Fruit fly (Drosophila melanogaster) whole organism, embryonic: ENCODE data around the gene CG13670.

Experiments
- Ada2b ChIP-seq: fragments of 200-800 bp; sonication (Bioruptor generic); IDR thresholded peaks from 2 replicates; pipeline ENCODE4 v1.3.6; 2022; ENCODE audit warnings: missing biosample characterization, missing genetic modification characterization
- Atf6 ChIP-seq: fragments of 200-800 bp; sonication (Bioruptor generic); IDR thresholded peaks from 2 replicates; pipeline ENCODE4 v1.3.6; 2022; ENCODE audit warnings: missing biosample characterization, missing genetic modification characterization
- BEAF-32 ChIP-seq: fragments of 200-800 bp; sonication (Bioruptor generic); optimal IDR thresholded peaks from 3 replicates; lab custom pipeline; 2017; ENCODE audit warnings: missing biosample characterization, missing genetic modification characterization, mild to moderate bottlenecking, moderate library complexity, missing genetic modification reagents
- CG11247 ChIP-seq: fragments of 200-800 bp; sonication (Bioruptor generic); IDR thresholded peaks from 2 replicates; pipeline ENCODE4 v1.3.6; 2022; ENCODE audit warnings: missing biosample characterization, missing genetic modification characterization
- CG11456 ChIP-seq: fragments of 200-800 bp; sonication (Bioruptor generic); IDR thresholded peaks from 3 replicates; pipeline ENCODE4 v1.3.6; 2022; ENCODE audit warnings: missing biosample characterization, missing genetic modification characterization
- CG12659 ChIP-seq: fragments of 200-800 bp; sonication (Bioruptor generic); optimal IDR thresholded peaks from 3 replicates; lab custom pipeline; 2017; ENCODE audit warnings: mild to moderate bottlenecking, missing biosample characterization, missing genetic modification reagents, missing genetic modification characterization
- CG13424 ChIP-seq: fragments of 200-800 bp; sonication (Bioruptor generic); optimal IDR thresholded peaks from 2 replicates; lab custom pipeline; 2019; ENCODE audit warnings: missing biosample characterization, mild to moderate bottlenecking, missing genetic modification characterization, moderate library complexity
- CG13624 ChIP-seq: fragments of 200-800 bp; sonication (Bioruptor generic); optimal IDR thresholded peaks from 2 replicates; lab custom pipeline; 2016; ENCODE audit warnings: missing biosample characterization, missing genetic modification characterization
- CG14050 ChIP-seq: fragments of 200-800 bp; sonication (Bioruptor generic); IDR thresholded peaks from 3 replicates; pipeline ENCODE4 v1.3.6; 2022; ENCODE audit warnings: missing biosample characterization, missing genetic modification characterization
- CG2199 ChIP-seq: fragments of 200-800 bp; sonication (Bioruptor generic); IDR thresholded peaks from 3 replicates; pipeline ENCODE4 v1.3.6; 2022; ENCODE audit warnings: missing biosample characterization, missing genetic modification characterization
- CG32532 ChIP-seq: fragments of 200-800 bp; sonication (Bioruptor generic); IDR thresholded peaks from 2 replicates; pipeline ENCODE4 v1.3.6; 2022; ENCODE audit warnings: missing biosample characterization, missing genetic modification characterization
- CG3847 ChIP-seq: fragments of 200-800 bp; sonication (Bioruptor generic); IDR thresholded peaks from 2 replicates; pipeline ENCODE4 v1.3.6; 2022; ENCODE audit warnings: missing biosample characterization, missing genetic modification characterization
- CG3995 ChIP-seq: fragments of 200-800 bp; sonication (Bioruptor generic); optimal IDR thresholded peaks from 3 replicates; lab custom pipeline; 2016; ENCODE audit warnings: missing biosample characterization, missing genetic modification characterization
- CG5953 ChIP-seq: fragments of 200-800 bp; sonication (Bioruptor generic); IDR thresholded peaks from 2 replicates; pipeline ENCODE4 v1.3.6; 2022; ENCODE audit warnings: missing biosample characterization, missing genetic modification characterization
- CG6689 ChIP-seq: fragments of 200-800 bp; sonication (Bioruptor generic); IDR thresholded peaks from 2 replicates; pipeline ENCODE4 v1.3.6; 2022; ENCODE audit warnings: missing biosample characterization, missing genetic modification characterization
- CG7556 ChIP-seq: fragments of 200-800 bp; sonication (Bioruptor generic); optimal IDR thresholded peaks from 2 replicates; lab custom pipeline; 2017; ENCODE audit warnings: missing biosample characterization, mild to moderate bottlenecking, missing genetic modification characterization
- CTCF ChIP-seq: fragments of 200-800 bp; sonication (Bioruptor generic); optimal IDR thresholded peaks from 2 replicates; lab custom pipeline; 2017; ENCODE audit warnings: missing biosample characterization, mild to moderate bottlenecking, missing genetic modification characterization, moderate library complexity
- Drgx ChIP-seq: fragments of 200-800 bp; sonication (Bioruptor generic); IDR thresholded peaks from 2 replicates; pipeline ENCODE4 v1.3.6; 2022; ENCODE audit warnings: missing biosample characterization, missing genetic modification characterization
- Ets65A ChIP-seq: fragments of 200-800 bp; sonication (Bioruptor generic); peaks from one replicate; lab custom pipeline; 2016; ENCODE audit warnings: missing biosample characterization, missing genetic modification characterization
- Gug ChIP-seq: fragments of 200-800 bp; sonication (Bioruptor generic); IDR thresholded peaks from 4 replicates; pipeline ENCODE4 v1.3.6; 2022; ENCODE audit warnings: missing biosample characterization, missing genetic modification characterization
- Hr51 ChIP-seq, 2 experiments: fragments of 200-800 bp; sonication (Bioruptor generic); optimal IDR thresholded peaks; 2 replicates in 1 of 2; 3 replicates in 1 of 2; lab custom pipeline; 2016 to 2018; ENCODE audit warnings: missing biosample characterization in 2 of 2, missing genetic modification characterization in 2 of 2, mild to moderate bottlenecking in 1 of 2, moderate library complexity in 1 of 2
- MBD-R2 ChIP-seq: fragments of 200-800 bp; sonication (Bioruptor generic); IDR thresholded peaks from 2 replicates; pipeline ENCODE4 v1.3.6; 2022; ENCODE audit warnings: missing biosample characterization, missing genetic modification characterization
- Med ChIP-seq: fragments of 200-800 bp; sonication (Bioruptor generic); peaks from one replicate; lab custom pipeline; 2016; ENCODE audit warnings: missing biosample characterization, missing genetic modification characterization, mild to moderate bottlenecking, inconsistent platforms, moderate library complexity
- Neu2 ChIP-seq: fragments of 200-800 bp; sonication (Bioruptor generic); optimal IDR thresholded peaks from 3 replicates; lab custom pipeline; 2016; ENCODE audit warnings: missing biosample characterization, missing genetic modification characterization, borderline replicate concordance
- Pdp1 ChIP-seq, 2 experiments: fragments of 200-800 bp; sonication (Bioruptor generic); optimal IDR thresholded peaks; 3 replicates each; lab custom pipeline; 2016; ENCODE audit warnings: missing biosample characterization in 2 of 2, missing genetic modification characterization in 2 of 2, mild to moderate bottlenecking in 1 of 2, moderate library complexity in 1 of 2
- Ssrp ChIP-seq: fragments of 200-800 bp; sonication (Bioruptor generic); optimal IDR thresholded peaks from 2 replicates; lab custom pipeline; 2018; ENCODE audit warnings: missing biosample characterization, mild to moderate bottlenecking, missing genetic modification characterization, moderate library complexity
- az2 ChIP-seq: fragments of 200-800 bp; sonication (Bioruptor generic); optimal IDR thresholded peaks from 3 replicates; lab custom pipeline; 2016; ENCODE audit warnings: missing biosample characterization, missing genetic modification characterization
- bcd ChIP-seq: fragments of 200-800 bp; sonication (Bioruptor generic); optimal IDR thresholded peaks from 2 replicates; lab custom pipeline; 2017; ENCODE audit warnings: missing biosample characterization, mild to moderate bottlenecking, missing genetic modification characterization
- chm ChIP-seq: fragments of 200-800 bp; sonication (Bioruptor generic); IDR thresholded peaks from 2 replicates; pipeline ENCODE4 v1.3.6; 2022; ENCODE audit warnings: missing biosample characterization, missing genetic modification characterization
- ci ChIP-seq: fragments of 200-800 bp; sonication (Bioruptor generic); IDR thresholded peaks from 3 replicates; pipeline ENCODE4 v1.3.6; 2022; ENCODE audit warnings: missing biosample characterization, missing genetic modification characterization
- corto ChIP-seq: fragments of 200-800 bp; sonication (Bioruptor generic); optimal IDR thresholded peaks from 2 replicates; lab custom pipeline; 2016; ENCODE audit warnings: missing biosample characterization, mild to moderate bottlenecking, missing genetic modification characterization, moderate library complexity
- dmrt99B ChIP-seq: fragments of 200-800 bp; sonication (Bioruptor generic); optimal IDR thresholded peaks from 2 replicates; lab custom pipeline; 2018; ENCODE audit warnings: missing biosample characterization, mild to moderate bottlenecking, missing genetic modification characterization, moderate library complexity
- dysf ChIP-seq: fragments of 200-800 bp; sonication (Bioruptor generic); IDR thresholded peaks from 3 replicates; pipeline ENCODE4 v1.3.6; 2022; ENCODE audit warnings: missing biosample characterization, missing genetic modification characterization
- ham ChIP-seq: fragments of 200-800 bp; sonication (Bioruptor generic); IDR thresholded peaks from 2 replicates; pipeline ENCODE4 v1.3.6; 2022; ENCODE audit warnings: missing biosample characterization, missing genetic modification characterization
- hbn ChIP-seq: fragments of 200-800 bp; sonication (Bioruptor generic); IDR thresholded peaks from 2 replicates; pipeline ENCODE4 v1.3.6; 2022; ENCODE audit warnings: missing biosample characterization, missing genetic modification characterization; ENCODE audit not compliant: partially characterized antibody
- lab ChIP-seq: fragments of 200-800 bp; sonication (Bioruptor generic); optimal IDR thresholded peaks from 3 replicates; lab custom pipeline; 2017; ENCODE audit warnings: missing biosample characterization, missing genetic modification characterization, mild to moderate bottlenecking, moderate library complexity, missing genetic modification reagents
- luna ChIP-seq: fragments of 200-800 bp; sonication (Bioruptor generic); optimal IDR thresholded peaks from 2 replicates; lab custom pipeline; 2016; ENCODE audit warnings: missing biosample characterization, missing genetic modification characterization
- nau ChIP-seq: fragments of 200-800 bp; sonication (Bioruptor generic); optimal IDR thresholded peaks from 3 replicates; lab custom pipeline; 2017; ENCODE audit warnings: missing biosample characterization, mild to moderate bottlenecking, missing genetic modification characterization, missing genetic modification reagents
- pnt ChIP-seq: fragments of 200-800 bp; sonication (Bioruptor generic); optimal IDR thresholded peaks from 3 replicates; lab custom pipeline; 2016; ENCODE audit warnings: missing biosample characterization, missing genetic modification characterization
- prd ChIP-seq, 3 experiments: fragments of >200 bp in 2 of 3; fragments of 200-800 bp in 1 of 3; sonication (Bioruptor generic) in 1 of 3; optimal IDR thresholded peaks in 2 of 3; IDR thresholded peaks in 1 of 3; 2 replicates in 2 of 3; 3 replicates in 1 of 3; pipeline versions ENCODE4 v1.3.6 to Lab custom; 2017 to 2022; ENCODE audit warnings: missing biosample characterization in 1 of 3, missing genetic modification characterization in 1 of 3
- rib ChIP-seq: fragments of 200-800 bp; sonication (Bioruptor generic); IDR thresholded peaks from 2 replicates; pipeline ENCODE4 v1.3.6; 2022; ENCODE audit warnings: missing biosample characterization, missing genetic modification characterization
- ro ChIP-seq: fragments of 200-800 bp; sonication (Bioruptor generic); IDR thresholded peaks from 2 replicates; pipeline ENCODE4 v1.3.6; 2022; ENCODE audit warnings: missing biosample characterization, missing genetic modification characterization
- salm ChIP-seq: fragments of 200-800 bp; sonication (Bioruptor generic); optimal IDR thresholded peaks from 2 replicates; lab custom pipeline; 2018; ENCODE audit warnings: missing biosample characterization, mild to moderate bottlenecking, missing genetic modification characterization
- sens ChIP-seq: fragments of 200-800 bp; sonication (Bioruptor generic); peaks from one replicate; lab custom pipeline; 2016; ENCODE audit warnings: missing biosample characterization, missing genetic modification characterization
- sima ChIP-seq: fragments of 200-800 bp; sonication (Bioruptor generic); optimal IDR thresholded peaks from 2 replicates; lab custom pipeline; 2016; ENCODE audit warnings: missing biosample characterization, missing genetic modification characterization
- tap ChIP-seq: fragments of 200-800 bp; optimal IDR thresholded peaks from 3 replicates; lab custom pipeline; 2019; ENCODE audit warnings: missing biosample characterization, mild to moderate bottlenecking, missing genetic modification characterization, moderate library complexity
- tin ChIP-seq: fragments of 200-800 bp; sonication (Bioruptor generic); optimal IDR thresholded peaks from 3 replicates; lab custom pipeline; 2016; ENCODE audit warnings: missing biosample characterization, missing genetic modification characterization
- wor ChIP-seq: fragments of 200-800 bp; sonication (Bioruptor generic); IDR thresholded peaks from 2 replicates; pipeline ENCODE4 v1.3.6; 2022; ENCODE audit warnings: missing biosample characterization, missing genetic modification characterization
- yki ChIP-seq: fragments of >200 bp; optimal IDR thresholded peaks from 3 replicates; lab custom pipeline; 2018

Gene CG13670

dm6 chr3L:8320105-8320813 is at the start of gene CG13670:
CG13670 (plus strand) TSS chr3L:8320763.
- no peak for TF ChIP-seq corto (GFP tag; lab: Kevin White, UChicago)
- TF ChIP-seq Hr51 (GFP tag; optimal IDR thresholded peaks at IDR 0.05; lab: Kevin White, UChicago), result peak in 1 of 2 experiments; percentile 1
- TF ChIP-seq Drgx (GFP tag; lab: Robert Waterston, UW), result peak; percentile 62
- TF ChIP-seq dmrt99B (tag; lab: Kevin White, UChicago), result peak; percentile 2
- TF ChIP-seq sens (GFP tag; lab: Kevin White, UChicago), result peak; percentile 1
- TF ChIP-seq ham (GFP tag; lab: Robert Waterston, UW), result no peak
- 0 out of 2 replicates have a peak, but pooled peaks have one; percentile 9 for TF ChIP-seq CG6689 (GFP tag; lab: Robert Waterston, UW)
- 0 out of 2 replicates have a peak, but pooled peaks have one; percentile 22 for TF ChIP-seq Ada2b (GFP tag; lab: Robert Waterston, UW)
- TF ChIP-seq luna (GFP tag; lab: Kevin White, UChicago), result no peak
- TF ChIP-seq CG11247 (GFP tag; lab: Robert Waterston, UW), result no peak
- no peak for TF ChIP-seq rib (GFP tag; lab: Robert Waterston, UW)
- no peak for TF ChIP-seq CG11456 (GFP tag; lab: Robert Waterston, UW)

- peak; percentile 25 for TF ChIP-seq CG13624 (GFP tag; lab: Kevin White, UChicago)
- TF ChIP-seq BEAF-32 (GFP tag; lab: Kevin White, UChicago), result no peak
- no peak for TF ChIP-seq CG5953 (GFP tag; lab: Robert Waterston, UW)
- peak; percentile 58; the same call in 2 of the 3 replicates for TF ChIP-seq dysf (GFP tag; lab: Robert Waterston, UW)
- peak; percentile 26 for TF ChIP-seq bcd (GFP tag; lab: Kevin White, UChicago)
- no peak for TF ChIP-seq ro (GFP tag; lab: Robert Waterston, UW)
- TF ChIP-seq tap (tag; lab: Kevin White, UChicago), result no peak
- no peak for TF ChIP-seq sima (GFP tag; lab: Kevin White, UChicago)
- peak; percentile 18 for TF ChIP-seq CG12659 (GFP tag; lab: Kevin White, UChicago)
- peak; percentile 16 for TF ChIP-seq CG13424 (tag; lab: Kevin White, UChicago)
- no peak for TF ChIP-seq CG7556
- TF ChIP-seq wor (GFP tag; lab: Robert Waterston, UW), result no peak
- no peak for TF ChIP-seq MBD-R2 (GFP tag; lab: Robert Waterston, UW)
- peak; percentile 82 for TF ChIP-seq Med (GFP tag; lab: Kevin White, UChicago)
- peak; percentile 40 for TF ChIP-seq lab (GFP tag; lab: Kevin White, UChicago)
- TF ChIP-seq nau (GFP tag; lab: Kevin White, UChicago), result no peak
- peak; percentile 83 for TF ChIP-seq Ets65A (GFP tag; lab: Kevin White, UChicago)
- TF ChIP-seq corto (GFP tag; lab: Kevin White, UChicago), result no peak
- TF ChIP-seq CG2199 (GFP tag; lab: Robert Waterston, UW), result no peak
- no peak for TF ChIP-seq Ssrp (tag; lab: Kevin White, UChicago)
- no peak for TF ChIP-seq yki
- peak; percentile 1; the same call in 1 of the 4 replicates for TF ChIP-seq Gug (GFP tag; lab: Robert Waterston, UW)
- TF ChIP-seq tin, result no peak
- TF ChIP-seq Atf6 (GFP tag; lab: Robert Waterston, UW), result no peak
- no peak for TF ChIP-seq hbn
- TF ChIP-seq CTCF (GFP tag; lab: Kevin White, UChicago), result no peak
- no peak for TF ChIP-seq CG3847 (GFP tag; lab: Robert Waterston, UW)
- TF ChIP-seq chm (GFP tag; lab: Robert Waterston, UW), result no peak
- TF ChIP-seq CG14050, result no peak
- peak; percentile 26; the same call in 1 of the 2 replicates for TF ChIP-seq CG32532 (GFP tag; lab: Robert Waterston, UW)
- 0 out of 3 replicates have a peak, but pooled peaks have one; percentile 16 for TF ChIP-seq ci (GFP tag; lab: Robert Waterston, UW)
- TF ChIP-seq salm, result no peak
- TF ChIP-seq Neu2 (GFP tag; lab: Kevin White, UChicago), result no peak
- no peak for TF ChIP-seq az2 (GFP tag; lab: Kevin White, UChicago)
- TF ChIP-seq prd (optimal IDR thresholded peaks at IDR 0.05; lab: Kevin White, UChicago), result no peak
- TF ChIP-seq prd (GFP tag; IDR thresholded peaks at IDR 0.05; lab: Robert Waterston, UW), result 0 out of 3 replicates have a peak, but pooled peaks have one; percentile 28
- no peak for TF ChIP-seq pnt (GFP tag; lab: Kevin White, UChicago)
- peak in 1 of 2 experiments; percentile 8 for TF ChIP-seq Pdp1 (GFP tag; optimal IDR thresholded peaks at IDR 0.05; lab: Kevin White, UChicago)
- no peak for TF ChIP-seq CG3995 (GFP tag; lab: Kevin White, UChicago)
These were observed 35.9 kb upstream of the CG13670 start for dm6 chr3L:8284651-8285050.
